Fruit fly (Drosophila melanogaster): ENCODE measurements around the gene CG9458.
A peak's percentile ranks its signal among the peaks of the same experiment; 100 is the strongest.

The CG9458 gene

DNA sequence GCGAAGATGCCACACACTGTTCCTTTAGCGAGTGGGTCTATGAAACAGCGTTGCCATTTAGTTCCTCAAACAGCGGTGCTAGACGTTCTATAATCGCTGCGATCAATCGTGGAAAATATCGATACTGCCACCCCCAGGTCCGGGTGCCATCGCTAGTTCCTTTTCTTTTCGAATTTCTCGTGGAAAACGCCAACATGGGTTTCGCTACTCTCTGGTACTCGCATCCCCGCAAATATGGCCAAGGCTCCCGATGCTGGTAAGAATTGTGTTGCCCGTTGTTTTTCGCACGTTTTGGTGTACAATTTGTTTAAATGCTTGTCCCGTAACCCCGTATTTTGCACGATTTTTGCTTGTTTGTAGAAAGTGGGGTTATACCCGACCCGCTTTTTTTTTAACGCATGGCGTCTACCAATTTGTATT is 41.7 kb downstream of the CG9458 start, which contains the start of gene RpS29 (continued):
- TF ChIP-seq CG5180 (GFP tag; optimal IDR thresholded peaks at IDR 0.05) (peak; percentile 24), CG6254 (GFP tag; optimal IDR thresholded peaks at IDR 0.05) (no peak), CG31441 (GFP tag; IDR thresholded peaks at IDR 0.05) (peak; percentile 51; the same call in 1 of the 2 replicates), mam (GFP tag; optimal IDR thresholded peaks at IDR 0.05) (peak; percentile 92), B-H1 (GFP tag; IDR thresholded peaks at IDR 0.05) (peak; percentile 48; the same call in 1 of the 3 replicates), CG11560 (tag; IDR thresholded peaks at IDR 0.05) (peak; percentile 74; the same call in 2 of the 3 replicates), CG13894 (tag; optimal IDR thresholded peaks at IDR 0.05) (peak; percentile 91), CG42726 (GFP tag; IDR thresholded peaks at IDR 0.05; ENCODE audit: partially characterized antibody) (peak; percentile 98), HLH54F (GFP tag; optimal IDR thresholded peaks at IDR 0.05) (peak; percentile 87), dimm (GFP tag; IDR thresholded peaks at IDR 0.05) (no peak), dati (GFP tag; IDR thresholded peaks at IDR 0.05) (no peak), CG9609 (GFP tag; optimal IDR thresholded peaks at IDR 0.05) (peak; percentile 88), CG7839 (tag; optimal IDR thresholded peaks at IDR 0.05) (peak; percentile 66), da (GFP tag; optimal IDR thresholded peaks at IDR 0.05) (peak; percentile 52), CG32532 (GFP tag; IDR thresholded peaks at IDR 0.05) (peak; percentile 89), E2f2 (GFP tag; IDR thresholded peaks at IDR 0.05) (peak; percentile 100), vnd (GFP tag; IDR thresholded peaks at IDR 0.05; ENCODE audit: partially characterized antibody) (peak; percentile 84), CG6854 (GFP tag; optimal IDR thresholded peaks at IDR 0.05) (peak; percentile 66), CG2120 (GFP tag; optimal IDR thresholded peaks at IDR 0.05) (peak; percentile 90), Abd-B (GFP tag; optimal IDR thresholded peaks at IDR 0.05) (peak; percentile 40), CG33213 (GFP tag; optimal IDR thresholded peaks at IDR 0.05) (peak; percentile 94), wdn (GFP tag; IDR thresholded peaks at IDR 0.05) (peak; percentile 56; the same call in 1 of the 2 replicates), Hr39 (optimal IDR thresholded peaks at IDR 0.05) (no peak), NC2β (GFP tag; optimal IDR thresholded peaks at IDR 0.05) (peak; percentile 96), CG11696 (GFP tag; IDR thresholded peaks at IDR 0.05) (no peak), wor (GFP tag; IDR thresholded peaks at IDR 0.05) (no peak), H15 (GFP tag; IDR thresholded peaks at IDR 0.05) (peak; percentile 68; the same call in 1 of the 3 replicates), CG10366 (GFP tag; IDR thresholded peaks at IDR 0.05) (peak; percentile 86), CG2129 (GFP tag; IDR thresholded peaks at IDR 0.05; ENCODE audit: partially characterized antibody) (peak; percentile 84), CG2199 (GFP tag; IDR thresholded peaks at IDR 0.05) (peak; percentile 55; the same call in 1 of the 3 replicates), CG10267 (tag; optimal IDR thresholded peaks at IDR 0.05) (peak; percentile 84), MTF-1 (GFP tag; optimal IDR thresholded peaks at IDR 0.05; ENCODE audit: borderline replicate concordance) (peak; percentile 79), Hr78 (GFP tag; optimal IDR thresholded peaks at IDR 0.05) (no peak), D19B (GFP tag; optimal IDR thresholded peaks at IDR 0.05) (no peak), CG31224 (GFP tag; IDR thresholded peaks at IDR 0.05) (no peak), CG8388 (GFP tag; optimal IDR thresholded peaks at IDR 0.05) (peak; percentile 52), CG4707 (GFP tag; optimal IDR thresholded peaks at IDR 0.05) (no peak), CG15514 (GFP tag; optimal IDR thresholded peaks at IDR 0.05) (peak; percentile 95), cg (GFP tag; optimal IDR thresholded peaks at IDR 0.05) (no peak), toy (GFP tag; IDR thresholded peaks at IDR 0.05) (peak; percentile 51; the same call in 1 of the 2 replicates), CG14710 (tag; optimal IDR thresholded peaks at IDR 0.05) (peak; percentile 87), CG7745 (tag; optimal IDR thresholded peaks at IDR 0.05) (peak; percentile 1), hbn (GFP tag; IDR thresholded peaks at IDR 0.05; ENCODE audit: partially characterized antibody) (peak; percentile 96), CG17186 (GFP tag; optimal IDR thresholded peaks at IDR 0.05) (peak; percentile 90), br (optimal IDR thresholded peaks at IDR 0.05) (no peak), CG1792 (GFP tag; optimal IDR thresholded peaks at IDR 0.05) (peak; percentile 81), aop (GFP tag; IDR thresholded peaks at IDR 0.05) (peak; percentile 97), Nf-YB (GFP tag; optimal IDR thresholded peaks at IDR 0.05) (peak; percentile 49), tup (GFP tag; optimal IDR thresholded peaks at IDR 0.05) (peak; percentile 45), Bteb2 (GFP tag; optimal IDR thresholded peaks at IDR 0.05) (peak; percentile 76)
